Fruit fly (Drosophila melanogaster) whole organism, embryonic: ENCODE results near the gene CG42852.

Experiments
- Atf6 ChIP-seq: fragments of 200-800 bp; sonication (Bioruptor generic); IDR thresholded peaks from 2 replicates; pipeline ENCODE4 v1.3.6; 2022; ENCODE audit warnings: missing biosample characterization, missing genetic modification characterization
- BEAF-32 ChIP-seq: fragments of 200-800 bp; sonication (Bioruptor generic); optimal IDR thresholded peaks from 3 replicates; lab custom pipeline; 2017; ENCODE audit warnings: missing biosample characterization, missing genetic modification characterization, mild to moderate bottlenecking, moderate library complexity, missing genetic modification reagents
- Bdp1 ChIP-seq: fragments of 200-800 bp; sonication (Bioruptor generic); optimal IDR thresholded peaks from 3 replicates; lab custom pipeline; 2016; ENCODE audit warnings: missing biosample characterization, missing genetic modification characterization
- Blimp-1 ChIP-seq: fragments of 200-800 bp; sonication (Bioruptor generic); optimal IDR thresholded peaks from 3 replicates; lab custom pipeline; 2018; ENCODE audit warnings: missing biosample characterization, missing genetic modification characterization, mild to moderate bottlenecking, moderate library complexity, missing genetic modification reagents
- CG10654 ChIP-seq: fragments of 200-800 bp; sonication (Bioruptor generic); optimal IDR thresholded peaks from 2 replicates; lab custom pipeline; 2016; ENCODE audit warnings: missing biosample characterization, missing genetic modification characterization
- CG11695 ChIP-seq: fragments of 200-800 bp; sonication (Bioruptor generic); IDR thresholded peaks from 3 replicates; pipeline ENCODE4 v1.3.6; 2022; ENCODE audit warnings: missing biosample characterization, missing genetic modification characterization
- CG12104 ChIP-seq: fragments of 200-800 bp; sonication (Bioruptor generic); optimal IDR thresholded peaks from 3 replicates; lab custom pipeline; 2016; ENCODE audit warnings: missing biosample characterization, missing genetic modification characterization
- CG12744 ChIP-seq: fragments of 200-800 bp; sonication (Bioruptor generic); optimal IDR thresholded peaks from 2 replicates; lab custom pipeline; 2016; ENCODE audit warnings: missing biosample characterization, missing genetic modification characterization
- CG14667 ChIP-seq: fragments of 200-800 bp; sonication (Bioruptor generic); IDR thresholded peaks from 2 replicates; pipeline ENCODE4 v1.3.6; 2022; ENCODE audit warnings: missing biosample characterization, missing genetic modification characterization
- CG1602 ChIP-seq: fragments of 200-800 bp; sonication (Bioruptor generic); optimal IDR thresholded peaks from 3 replicates; lab custom pipeline; 2016; ENCODE audit warnings: missing biosample characterization, missing genetic modification characterization
- CG16779 ChIP-seq: fragments of 200-800 bp; sonication (Bioruptor generic); IDR thresholded peaks from 2 replicates; pipeline ENCODE4 v1.3.6; 2022; ENCODE audit warnings: missing biosample characterization, missing genetic modification characterization
- CG1792 ChIP-seq: fragments of 200-800 bp; sonication (Bioruptor generic); optimal IDR thresholded peaks from 2 replicates; lab custom pipeline; 2016; ENCODE audit warnings: missing biosample characterization, missing genetic modification characterization
- CG18619 ChIP-seq: fragments of 200-800 bp; sonication (Bioruptor generic); optimal IDR thresholded peaks from 3 replicates; lab custom pipeline; 2017; ENCODE audit warnings: missing biosample characterization, mild to moderate bottlenecking, missing genetic modification characterization
- CG18764 ChIP-seq: fragments of 200-800 bp; sonication (Bioruptor generic); optimal IDR thresholded peaks from 3 replicates; lab custom pipeline; 2016; ENCODE audit warnings: missing biosample characterization, missing genetic modification characterization
- CG31441 ChIP-seq: fragments of 200-800 bp; sonication (Bioruptor generic); IDR thresholded peaks from 2 replicates; pipeline ENCODE4 v1.3.6; 2022; ENCODE audit warnings: missing biosample characterization, missing genetic modification characterization
- CG3281 ChIP-seq: fragments of 200-800 bp; sonication (Bioruptor generic); optimal IDR thresholded peaks from 3 replicates; lab custom pipeline; 2017; ENCODE audit warnings: missing biosample characterization, mild to moderate bottlenecking, missing genetic modification characterization
- CG5953 ChIP-seq: fragments of 200-800 bp; sonication (Bioruptor generic); IDR thresholded peaks from 2 replicates; pipeline ENCODE4 v1.3.6; 2022; ENCODE audit warnings: missing biosample characterization, missing genetic modification characterization
- CG7928 ChIP-seq: fragments of 200-800 bp; sonication (Bioruptor generic); optimal IDR thresholded peaks from 2 replicates; lab custom pipeline; 2017; ENCODE audit warnings: missing biosample characterization, mild to moderate bottlenecking, missing genetic modification characterization
- CrebB ChIP-seq: fragments of 200-800 bp; sonication (Bioruptor generic); optimal IDR thresholded peaks from 3 replicates; lab custom pipeline; 2018; ENCODE audit warnings: missing biosample characterization, mild to moderate bottlenecking, missing genetic modification characterization
- D19A ChIP-seq: fragments of 200-800 bp; optimal IDR thresholded peaks from 3 replicates; lab custom pipeline; 2019; ENCODE audit warnings: missing biosample characterization, mild to moderate bottlenecking, missing genetic modification characterization, moderate library complexity
- Dad ChIP-seq: fragments of 200-800 bp; sonication (Bioruptor generic); optimal IDR thresholded peaks from 3 replicates; lab custom pipeline; 2016; ENCODE audit warnings: missing biosample characterization, missing genetic modification characterization
- Dek ChIP-seq: fragments of 200-800 bp; sonication (Bioruptor generic); optimal IDR thresholded peaks from 3 replicates; lab custom pipeline; 2019; ENCODE audit warnings: missing biosample characterization, mild to moderate bottlenecking, missing genetic modification characterization, moderate library complexity
- E2f2 ChIP-seq: fragments of 200-800 bp; sonication (Bioruptor generic); IDR thresholded peaks from 2 replicates; pipeline ENCODE4 v1.3.6; 2022; ENCODE audit warnings: missing biosample characterization, missing genetic modification characterization
- Ets65A ChIP-seq: fragments of 200-800 bp; sonication (Bioruptor generic); peaks from one replicate; lab custom pipeline; 2016; ENCODE audit warnings: missing biosample characterization, missing genetic modification characterization
- Lim3 ChIP-seq: fragments of 200-800 bp; sonication (Bioruptor generic); IDR thresholded peaks from 2 replicates; pipeline ENCODE4 v1.3.6; 2022; ENCODE audit warnings: missing biosample characterization, missing genetic modification characterization
- Max ChIP-seq: fragments of 200-800 bp; sonication (Bioruptor generic); optimal IDR thresholded peaks from 2 replicates; lab custom pipeline; 2016; ENCODE audit warnings: missing biosample characterization, mild to moderate bottlenecking, missing genetic modification characterization
- Med ChIP-seq: fragments of 200-800 bp; sonication (Bioruptor generic); peaks from one replicate; lab custom pipeline; 2016; ENCODE audit warnings: missing biosample characterization, missing genetic modification characterization, mild to moderate bottlenecking, inconsistent platforms, moderate library complexity
- Myb ChIP-seq: fragments of 200-800 bp; sonication (Bioruptor generic); optimal IDR thresholded peaks from 2 replicates; lab custom pipeline; 2016; ENCODE audit warnings: missing biosample characterization, missing genetic modification characterization
- Pdp1 ChIP-seq, 2 experiments: fragments of 200-800 bp; sonication (Bioruptor generic); optimal IDR thresholded peaks; 3 replicates each; lab custom pipeline; 2016; ENCODE audit warnings: missing biosample characterization in 2 of 2, missing genetic modification characterization in 2 of 2, mild to moderate bottlenecking in 1 of 2, moderate library complexity in 1 of 2
- Side ChIP-seq: fragments of 200-800 bp; sonication (Bioruptor generic); optimal IDR thresholded peaks from 2 replicates; lab custom pipeline; 2016; ENCODE audit warnings: missing biosample characterization, missing genetic modification characterization
- Sox100B ChIP-seq: fragments of 200-800 bp; sonication (Bioruptor generic); optimal IDR thresholded peaks from 3 replicates; lab custom pipeline; 2018; ENCODE audit warnings: missing biosample characterization, mild to moderate bottlenecking, missing genetic modification characterization
- Ssrp ChIP-seq: fragments of 200-800 bp; sonication (Bioruptor generic); optimal IDR thresholded peaks from 2 replicates; lab custom pipeline; 2018; ENCODE audit warnings: missing biosample characterization, mild to moderate bottlenecking, missing genetic modification characterization, moderate library complexity
- bsh ChIP-seq, 2 experiments: fragments of 200-800 bp; sonication (Bioruptor generic); optimal IDR thresholded peaks; 2 replicates each; lab custom pipeline; 2017 to 2018; ENCODE audit warnings: mild to moderate bottlenecking in 2 of 2, missing biosample characterization in 2 of 2, missing genetic modification characterization in 2 of 2, moderate library complexity in 1 of 2
- chm ChIP-seq: fragments of 200-800 bp; sonication (Bioruptor generic); IDR thresholded peaks from 2 replicates; pipeline ENCODE4 v1.3.6; 2022; ENCODE audit warnings: missing biosample characterization, missing genetic modification characterization
- dan ChIP-seq: fragments of 200-800 bp; sonication (Bioruptor generic); IDR thresholded peaks from 2 replicates; pipeline ENCODE4 v1.3.6; 2022; ENCODE audit warnings: missing biosample characterization, missing genetic modification characterization
- ewg ChIP-seq: fragments of 200-800 bp; sonication (Bioruptor generic); optimal IDR thresholded peaks from 3 replicates; lab custom pipeline; 2017; ENCODE audit warnings: mild to moderate bottlenecking, missing biosample characterization, missing genetic modification reagents, missing genetic modification characterization
- fru ChIP-seq: fragments of >200 bp; optimal IDR thresholded peaks from 2 replicates; lab custom pipeline; 2017
- grn ChIP-seq: fragments of 200-800 bp; sonication (Bioruptor generic); optimal IDR thresholded peaks from 3 replicates; lab custom pipeline; 2017; ENCODE audit warnings: missing biosample characterization, missing genetic modification characterization
- hb ChIP-seq: fragments of 200-800 bp; sonication (Bioruptor generic); IDR thresholded peaks from 3 replicates; pipeline ENCODE4 v1.3.6; 2022; ENCODE audit warnings: missing biosample characterization, missing genetic modification characterization; ENCODE audit not compliant: partially characterized antibody
- org-1 ChIP-seq: fragments of 200-800 bp; sonication (Bioruptor generic); optimal IDR thresholded peaks from 2 replicates; lab custom pipeline; 2017; ENCODE audit warnings: missing biosample characterization, missing genetic modification characterization
- peb ChIP-seq: fragments of 200-800 bp; sonication (Bioruptor generic); IDR thresholded peaks from 2 replicates; pipeline ENCODE4 v1.3.6; 2022; ENCODE audit warnings: missing biosample characterization, missing genetic modification characterization
- phol ChIP-seq: fragments of 200-800 bp; sonication (Bioruptor generic); optimal IDR thresholded peaks from 3 replicates; lab custom pipeline; 2018; ENCODE audit warnings: missing biosample characterization, mild to moderate bottlenecking, missing genetic modification characterization, moderate library complexity
- pnt ChIP-seq: fragments of 200-800 bp; sonication (Bioruptor generic); optimal IDR thresholded peaks from 3 replicates; lab custom pipeline; 2016; ENCODE audit warnings: missing biosample characterization, missing genetic modification characterization
- prd ChIP-seq, 3 experiments: fragments of >200 bp in 2 of 3; fragments of 200-800 bp in 1 of 3; sonication (Bioruptor generic) in 1 of 3; optimal IDR thresholded peaks in 2 of 3; IDR thresholded peaks in 1 of 3; 2 replicates in 2 of 3; 3 replicates in 1 of 3; pipeline versions ENCODE4 v1.3.6 to Lab custom; 2017 to 2022; ENCODE audit warnings: missing biosample characterization in 1 of 3, missing genetic modification characterization in 1 of 3
- pros ChIP-seq: fragments of 200-800 bp; sonication (Bioruptor generic); optimal IDR thresholded peaks from 3 replicates; lab custom pipeline; 2019; ENCODE audit warnings: missing biosample characterization, mild to moderate bottlenecking, missing genetic modification characterization, moderate library complexity
- ranshi ChIP-seq: fragments of 200-800 bp; sonication (Bioruptor generic); IDR thresholded peaks from 2 replicates; pipeline ENCODE4 v1.3.6; 2022; ENCODE audit warnings: missing biosample characterization, missing genetic modification characterization
- run ChIP-seq: fragments of 200-800 bp; sonication (Bioruptor generic); optimal IDR thresholded peaks from 3 replicates; lab custom pipeline; 2018; ENCODE audit warnings: missing biosample characterization, mild to moderate bottlenecking, missing genetic modification characterization
- sima ChIP-seq: fragments of 200-800 bp; sonication (Bioruptor generic); optimal IDR thresholded peaks from 2 replicates; lab custom pipeline; 2016; ENCODE audit warnings: missing biosample characterization, missing genetic modification characterization
- tgo ChIP-seq: fragments of 200-800 bp; sonication (Bioruptor generic); IDR thresholded peaks from 3 replicates; pipeline ENCODE4 v1.3.6; 2022; ENCODE audit warnings: missing biosample characterization, missing genetic modification characterization
- toy ChIP-seq: fragments of 200-800 bp; sonication (Bioruptor generic); IDR thresholded peaks from 2 replicates; pipeline ENCODE4 v1.3.6; 2022; ENCODE audit warnings: missing biosample characterization, missing genetic modification characterization
- twi ChIP-seq: fragments of 200-800 bp; optimal IDR thresholded peaks from 2 replicates; lab custom pipeline; 2019; ENCODE audit warnings: missing biosample characterization, mild to moderate bottlenecking, missing genetic modification characterization, moderate library complexity

CG42852 gene

dm6 chr3L:16746586-16747383 lies 8.5 kb upstream of the CG42852 start (continued):
- TF ChIP-seq CrebB (no peak), Atf6 (GFP tag; lab: Robert Waterston, UW) (no peak), E2f2 (GFP tag; lab: Robert Waterston, UW) (no peak), dan (GFP tag; lab: Robert Waterston, UW) (no peak), sima (no peak), Dek (tag; lab: Kevin White, UChicago) (no peak), CG5953 (GFP tag; lab: Robert Waterston, UW) (no peak), CG11695 (no peak), Dad (GFP tag; lab: Kevin White, UChicago) (no peak), Ets65A (GFP tag; lab: Kevin White, UChicago) (no peak), phol (peak; percentile 68), peb (no peak), Bdp1 (no peak), CG12744 (GFP tag; lab: Kevin White, UChicago) (no peak), pnt (no peak), Myb (GFP tag; lab: Kevin White, UChicago) (no peak), CG1792 (no peak), Side (GFP tag; lab: Kevin White, UChicago) (no peak), CG7928 (GFP tag; lab: Kevin White, UChicago) (no peak), grn (GFP tag; lab: Kevin White, UChicago) (no peak), pros (GFP tag; lab: Kevin White, UChicago) (peak; percentile 59), ewg (GFP tag; lab: Kevin White, UChicago) (no peak), D19A (tag; lab: Kevin White, UChicago) (peak; percentile 6), Sox100B (GFP tag; lab: Kevin White, UChicago) (peak; percentile 30), bsh (GFP tag; optimal IDR thresholded peaks at IDR 0.05; lab: Kevin White, UChicago) (peak in 1 of 2 experiments; percentile 10), Blimp-1 (GFP tag; lab: Kevin White, UChicago) (peak; percentile 64), Pdp1 (GFP tag; optimal IDR thresholded peaks at IDR 0.05; lab: Kevin White, UChicago) (no peak), org-1 (no peak), Med (GFP tag; lab: Kevin White, UChicago) (no peak), fru (lab: Kevin White, UChicago) (no peak), toy (GFP tag; lab: Robert Waterston, UW) (no peak), hb (no peak), CG10654 (GFP tag; lab: Kevin White, UChicago) (no peak), ranshi (GFP tag; lab: Robert Waterston, UW) (no peak), CG3281 (GFP tag; lab: Kevin White, UChicago) (no peak), CG1602 (no peak), prd (optimal IDR thresholded peaks at IDR 0.05; lab: Kevin White, UChicago) (no peak), prd (GFP tag; IDR thresholded peaks at IDR 0.05; lab: Robert Waterston, UW) (no peak), CG18764 (no peak), CG18619 (GFP tag; lab: Kevin White, UChicago) (no peak), chm (GFP tag; lab: Robert Waterston, UW) (no peak), Lim3 (GFP tag; lab: Robert Waterston, UW) (no peak), BEAF-32 (no peak), CG31441 (0 out of 2 replicates have a peak, but pooled peaks have one; percentile 17), twi (tag; lab: Kevin White, UChicago) (no peak), Ssrp (tag; lab: Kevin White, UChicago) (peak; percentile 10), tgo (GFP tag; lab: Robert Waterston, UW) (no peak), run (tag; lab: Kevin White, UChicago) (no peak), Max (GFP tag; lab: Kevin White, UChicago) (no peak), CG14667 (GFP tag; lab: Robert Waterston, UW) (no peak), CG16779 (no peak), CG12104 (no peak)
